Worm (Caenorhabditis elegans) whole organism, L2 larva: ENCODE results near the gene aakg-1.

ENCODE experiments used
- C34F6.9 ChIP-seq: fragments of 150-350 bp; optimal IDR thresholded peaks from 2 replicates; lab custom pipeline; 2014; ENCODE audit warnings: missing biosample characterization, missing genetic modification characterization
- F13H6.1 ChIP-seq: sonication (generic microtip); optimal IDR thresholded peaks from 2 replicates; lab custom pipeline; 2016; ENCODE audit warnings: missing genetic modification characterization, missing compliant biosample characterization
- R02D3.7 ChIP-seq: fragments of 150-350 bp; optimal IDR thresholded peaks from 2 replicates; lab custom pipeline; 2014; ENCODE audit warnings: missing biosample characterization, missing genetic modification characterization
- Y55F3AM.14 ChIP-seq: fragments of 200-800 bp; sonication (Bioruptor generic); optimal IDR thresholded peaks from 2 replicates; lab custom pipeline; 2018; ENCODE audit warnings: mild to moderate bottlenecking, missing genetic modification characterization, missing compliant biosample characterization
- ZK546.5 ChIP-seq: sonication (generic microtip); optimal IDR thresholded peaks from 2 replicates; lab custom pipeline; 2017; ENCODE audit warnings: missing biosample characterization, missing genetic modification characterization
- alr-1 ChIP-seq: fragments of 150-350 bp; optimal IDR thresholded peaks from 2 replicates; lab custom pipeline; 2014; ENCODE audit warnings: missing biosample characterization, missing genetic modification characterization
- aly-2 ChIP-seq: fragments of 150-350 bp; optimal IDR thresholded peaks from 2 replicates; lab custom pipeline; 2014; ENCODE audit warnings: missing biosample characterization, missing genetic modification characterization
- ama-1 ChIP-seq: fragments of 150-350 bp; optimal IDR thresholded peaks from 2 replicates; lab custom pipeline; 2018; ENCODE audit warnings: inconsistent platforms
- blmp-1 ChIP-seq: sonication (generic microtip); optimal IDR thresholded peaks from 2 replicates; lab custom pipeline; 2017; ENCODE audit warnings: missing genetic modification characterization, mild to moderate bottlenecking, missing compliant biosample characterization, antibody characterized with exemption, moderate library complexity; ENCODE audit not compliant: insufficient read depth
- ceh-16 ChIP-seq: fragments of 150-350 bp; optimal IDR thresholded peaks from 2 replicates; lab custom pipeline; 2014; ENCODE audit warnings: missing biosample characterization, missing genetic modification characterization
- crh-2 ChIP-seq: sonication (generic microtip); optimal IDR thresholded peaks from 2 replicates; lab custom pipeline; 2017; ENCODE audit warnings: missing biosample characterization, missing genetic modification characterization
- egl-27 ChIP-seq: sonication (generic microtip); optimal IDR thresholded peaks from 3 replicates; lab custom pipeline; 2017; ENCODE audit warnings: missing biosample characterization, missing genetic modification reagents, missing genetic modification characterization
- elt-1 ChIP-seq: fragments of 150-350 bp; optimal IDR thresholded peaks from 2 replicates; lab custom pipeline; 2014; ENCODE audit warnings: missing biosample characterization, missing genetic modification characterization
- elt-3 ChIP-seq: sonication (generic microtip); optimal IDR thresholded peaks from 2 replicates; lab custom pipeline; 2017; ENCODE audit warnings: missing biosample characterization, missing genetic modification characterization
- fos-1 ChIP-seq: fragments of 150-350 bp; optimal IDR thresholded peaks from 2 replicates; lab custom pipeline; 2014; ENCODE audit warnings: missing biosample characterization, missing genetic modification characterization
- gmeb-1 ChIP-seq: fragments of 150-350 bp; optimal IDR thresholded peaks from 2 replicates; lab custom pipeline; 2014; ENCODE audit warnings: missing biosample characterization, missing genetic modification characterization
- lin-11 ChIP-seq: fragments of 150-350 bp; sonication (generic microtip); optimal IDR thresholded peaks from 2 replicates; lab custom pipeline; 2014; ENCODE audit warnings: missing biosample characterization, missing genetic modification characterization, inconsistent platforms, mixed read lengths
- lin-13 ChIP-seq: fragments of 150-350 bp; optimal IDR thresholded peaks from 2 replicates; lab custom pipeline; 2014; ENCODE audit warnings: missing biosample characterization, missing genetic modification reagents, missing genetic modification characterization
- lin-39 ChIP-seq: fragments of 150-350 bp; optimal IDR thresholded peaks from 2 replicates; lab custom pipeline; 2014; ENCODE audit warnings: missing biosample characterization, missing genetic modification reagents, missing genetic modification characterization
- lsy-2 ChIP-seq, 2 experiments: fragments of 150-350 bp in 1 of 2; sonication (generic microtip) in 1 of 2; optimal IDR thresholded peaks; 2 replicates each; lab custom pipeline; 2014 to 2017; ENCODE audit warnings: missing biosample characterization in 2 of 2, missing genetic modification characterization in 2 of 2
- mab-5 ChIP-seq: fragments of 150-350 bp; optimal IDR thresholded peaks from 2 replicates; lab custom pipeline; 2014; ENCODE audit warnings: missing biosample characterization, missing genetic modification characterization
- mbf-1 ChIP-seq: sonication (generic microtip); optimal IDR thresholded peaks from 2 replicates; lab custom pipeline; 2017; ENCODE audit warnings: missing biosample characterization, missing genetic modification characterization
- mdl-1 ChIP-seq, 2 experiments: fragments of 150-350 bp in 1 of 2; sonication (generic microtip) in 1 of 2; optimal IDR thresholded peaks; 2 replicates each; lab custom pipeline; 2017; ENCODE audit warnings: missing biosample characterization in 2 of 2, missing genetic modification characterization in 2 of 2
- nhr-10 ChIP-seq: sonication (generic microtip); optimal IDR thresholded peaks from 2 replicates; lab custom pipeline; 2017; ENCODE audit warnings: missing biosample characterization, missing genetic modification characterization
- nhr-11 ChIP-seq: fragments of 150-350 bp; optimal IDR thresholded peaks from 2 replicates; lab custom pipeline; 2014; ENCODE audit warnings: missing biosample characterization, missing genetic modification characterization
- nhr-12 ChIP-seq: fragments of 150-350 bp; optimal IDR thresholded peaks from 2 replicates; lab custom pipeline; 2014; ENCODE audit warnings: missing biosample characterization, missing genetic modification characterization
- nhr-129 ChIP-seq: fragments of 150-350 bp; optimal IDR thresholded peaks from 2 replicates; lab custom pipeline; 2014; ENCODE audit warnings: missing biosample characterization, missing genetic modification characterization
- nhr-21 ChIP-seq: fragments of 150-350 bp; optimal IDR thresholded peaks from 2 replicates; lab custom pipeline; 2014; ENCODE audit warnings: missing biosample characterization, missing genetic modification characterization
- nhr-23 ChIP-seq: fragments of 150-350 bp; optimal IDR thresholded peaks from 2 replicates; lab custom pipeline; 2014; ENCODE audit warnings: missing biosample characterization, missing genetic modification reagents, missing genetic modification characterization
- nhr-25 ChIP-seq: fragments of 150-350 bp; sonication (generic microtip); optimal IDR thresholded peaks from 3 replicates; lab custom pipeline; 2014; ENCODE audit warnings: missing biosample characterization, missing genetic modification characterization
- nhr-6 ChIP-seq: fragments of 150-350 bp; optimal IDR thresholded peaks from 2 replicates; lab custom pipeline; 2014; ENCODE audit warnings: missing biosample characterization, missing genetic modification characterization
- nhr-77 ChIP-seq: fragments of 150-350 bp; optimal IDR thresholded peaks from 2 replicates; lab custom pipeline; 2014; ENCODE audit warnings: missing biosample characterization, missing genetic modification characterization
- peb-1 ChIP-seq: fragments of 150-350 bp; optimal IDR thresholded peaks from 2 replicates; lab custom pipeline; 2014; ENCODE audit warnings: missing biosample characterization, missing genetic modification characterization
- sem-4 ChIP-seq: fragments of 150-350 bp; optimal IDR thresholded peaks from 2 replicates; lab custom pipeline; 2014; ENCODE audit warnings: missing biosample characterization, missing genetic modification reagents, missing genetic modification characterization
- skn-1 ChIP-seq: sonication (generic microtip); optimal IDR thresholded peaks from 2 replicates; lab custom pipeline; 2017; ENCODE audit warnings: missing biosample characterization, missing genetic modification characterization
- sma-3 ChIP-seq: sonication (generic microtip); optimal IDR thresholded peaks from 2 replicates; lab custom pipeline; 2016; ENCODE audit warnings: missing genetic modification reagents, missing genetic modification characterization, missing compliant biosample characterization
- sma-9 ChIP-seq, 2 experiments: fragments of 150-350 bp in 1 of 2; sonication (generic microtip) in 1 of 2; optimal IDR thresholded peaks; 2 replicates each; lab custom pipeline; 2014 to 2016; ENCODE audit warnings: missing genetic modification characterization in 2 of 2, mild to moderate bottlenecking in 1 of 2, missing biosample characterization in 1 of 2, missing compliant biosample characterization in 1 of 2, missing genetic modification reagents in 1 of 2, moderate library complexity in 1 of 2
- snpc-4 ChIP-seq: fragments of 150-350 bp; optimal IDR thresholded peaks from 2 replicates; lab custom pipeline; 2014; ENCODE audit warnings: missing biosample characterization, missing genetic modification characterization
- unc-39 ChIP-seq: fragments of 150-350 bp; optimal IDR thresholded peaks from 2 replicates; lab custom pipeline; 2014; ENCODE audit warnings: missing biosample characterization, missing genetic modification characterization
- unc-55 ChIP-seq: fragments of 150-350 bp; sonication (generic microtip); optimal IDR thresholded peaks from 3 replicates; lab custom pipeline; 2014; ENCODE audit warnings: missing biosample characterization, missing genetic modification reagents, missing genetic modification characterization
- unc-62 ChIP-seq: fragments of 150-350 bp; optimal IDR thresholded peaks from 2 replicates; lab custom pipeline; 2014; ENCODE audit warnings: missing biosample characterization, missing genetic modification reagents, missing genetic modification characterization
- zag-1 ChIP-seq: fragments of 150-350 bp; optimal IDR thresholded peaks from 2 replicates; lab custom pipeline; 2014; ENCODE audit warnings: missing biosample characterization, missing genetic modification characterization
- ztf-1 ChIP-seq: fragments of 200-800 bp; sonication (Bioruptor generic); conservative IDR thresholded peaks from 2 replicates; pipeline ENCODE4 v1.3.6; 2022; ENCODE audit warnings: missing genetic modification characterization, missing compliant biosample characterization
- ztf-11 ChIP-seq: sonication (generic microtip); optimal IDR thresholded peaks from 2 replicates; lab custom pipeline; 2017; ENCODE audit warnings: missing biosample characterization, missing genetic modification characterization
- ztf-4 ChIP-seq: fragments of 150-350 bp; optimal IDR thresholded peaks from 2 replicates; lab custom pipeline; 2014; ENCODE audit warnings: missing biosample characterization, missing genetic modification characterization

Gene aakg-1

DNA sequence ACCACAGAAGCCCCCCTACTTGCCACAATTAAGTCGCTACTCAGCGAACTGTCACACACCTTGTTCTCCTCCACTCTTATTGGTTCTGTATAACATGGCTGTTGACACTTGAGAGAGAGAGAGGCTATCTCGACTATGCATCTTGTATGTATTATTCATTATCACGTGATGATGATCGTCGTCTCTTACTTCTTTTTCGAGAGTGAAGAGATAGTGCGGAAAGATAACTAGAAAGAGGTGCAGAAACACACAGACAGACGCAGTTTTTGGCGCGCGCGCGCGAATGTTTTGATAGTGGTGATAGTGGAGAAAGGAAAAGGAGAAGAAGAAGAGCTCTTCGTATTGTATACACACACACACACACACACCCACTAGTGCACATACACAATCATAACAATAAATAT lies 41.8 kb upstream of the aakg-1 start (continued):
- no peak for TF ChIP-seq Y55F3AM.14
- no peak for TF ChIP-seq snpc-4 (tag; lab: Kevin White, UChicago)
- TF ChIP-seq lin-13 (GFP tag; lab: Kevin White, UChicago), result peak; percentile 32

- TF ChIP-seq nhr-129 (tag; lab: Kevin White, UChicago) (peak; percentile 2), sma-3 (GFP tag; lab: Kevin White, UChicago) (no peak), ztf-4 (peak; percentile 22), snpc-4 (tag; lab: Kevin White, UChicago) (no peak), lin-11 (tag; lab: Kevin White, UChicago) (peak; percentile 16), ztf-11 (tag; lab: Kevin White, UChicago) (no peak), F13H6.1 (tag; lab: Kevin White, UChicago) (peak; percentile 2), C34F6.9 (peak; percentile 33), unc-55 (GFP tag; lab: Kevin White, UChicago) (no peak), ama-1 (no peak), lin-13 (GFP tag; lab: Kevin White, UChicago) (no peak), nhr-21 (tag; lab: Kevin White, UChicago) (peak; percentile 12), mab-5 (no peak), ztf-1 (GFP tag; lab: Robert Waterston, UW) (0 out of 2 replicates have a peak, but pooled peaks have one; percentile 81)
Measured at ce11 chrIII:12615859-12616439, 40.7 kb upstream of the aakg-1 start.

DNA sequence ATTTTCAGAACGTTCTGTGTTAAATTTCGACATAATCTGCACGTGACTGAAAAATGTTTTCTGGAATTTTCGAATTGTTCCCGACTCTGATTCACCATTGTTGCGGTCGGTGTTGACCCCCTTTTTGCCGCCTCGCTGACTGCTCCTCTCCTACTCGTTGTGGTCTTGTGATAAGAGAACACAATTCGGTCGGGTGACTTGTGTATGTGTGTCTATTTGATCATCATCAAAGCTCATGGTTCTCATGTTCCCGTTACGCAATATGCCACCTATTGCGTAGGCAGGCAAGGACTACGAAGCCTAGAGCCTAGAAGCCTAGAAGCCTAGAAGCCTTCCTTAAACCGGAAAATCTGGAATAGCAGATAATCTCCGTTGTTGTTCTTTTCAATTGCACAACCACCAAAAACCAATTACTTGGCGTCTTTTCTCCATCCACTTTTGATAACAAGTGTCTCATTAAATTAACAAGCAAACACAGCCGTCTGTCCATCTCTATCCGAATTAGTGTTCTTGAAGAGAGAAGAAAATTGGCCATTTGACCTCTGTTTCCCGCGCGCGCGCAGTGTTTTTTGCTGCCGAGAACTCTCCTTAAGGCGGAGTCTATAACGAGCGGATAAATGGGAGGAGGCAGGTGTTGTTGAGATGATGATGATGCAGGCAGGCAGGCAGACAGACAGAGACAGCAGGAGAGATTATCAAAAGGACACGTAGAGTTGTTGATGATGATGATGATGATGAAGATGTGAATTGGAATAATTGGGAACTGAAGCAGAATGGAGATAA lies 39.7 kb upstream of the aakg-1 start:
- TF ChIP-seq unc-62 (GFP tag; lab: Kevin White, UChicago) (no peak), nhr-23 (tag; lab: Kevin White, UChicago) (no peak), nhr-129 (tag; lab: Kevin White, UChicago) (peak; percentile 79), ztf-4 (peak; percentile 9), ztf-11 (tag; lab: Kevin White, UChicago) (no peak), aly-2 (tag; lab: Kevin White, UChicago) (no peak), ZK546.5 (tag; lab: Kevin White, UChicago) (no peak), snpc-4 (tag; lab: Kevin White, UChicago) (no peak), ama-1 (peak; percentile 82), nhr-25 (tag; lab: Kevin White, UChicago) (peak; percentile 54), lin-13 (GFP tag; lab: Kevin White, UChicago) (no peak), ztf-1 (GFP tag; lab: Robert Waterston, UW) (no peak), lin-39 (no peak), zag-1 (no peak), mdl-1 (tag; optimal IDR thresholded peaks at IDR 0.05; lab: Kevin White, UChicago) (peak in 1 of 2 experiments; percentile 28), C34F6.9 (peak; percentile 38), nhr-6 (tag; lab: Kevin White, UChicago) (no peak), nhr-11 (tag; lab: Kevin White, UChicago) (no peak), egl-27 (tag; lab: Kevin White, UChicago) (no peak), nhr-77 (tag; lab: Kevin White, UChicago) (no peak), nhr-10 (tag; lab: Kevin White, UChicago) (no peak), lsy-2 (tag; optimal IDR thresholded peaks at IDR 0.05; lab: Kevin White, UChicago) (peak; percentile 38 to 57), ceh-16 (tag; lab: Kevin White, UChicago) (peak; percentile 20), nhr-21 (tag; lab: Kevin White, UChicago) (peak; percentile 38), nhr-12 (tag; lab: Kevin White, UChicago) (no peak), unc-55 (GFP tag; lab: Kevin White, UChicago) (no peak), alr-1 (no peak), sma-3 (GFP tag; lab: Kevin White, UChicago) (peak; percentile 82), mbf-1 (no peak), unc-39 (no peak), sma-9 (GFP tag; optimal IDR thresholded peaks at IDR 0.05; lab: Kevin White, UChicago) (peak; percentile 86), sma-9 (tag; optimal IDR thresholded peaks at IDR 0.05; lab: Kevin White, UChicago) (no peak), R02D3.7 (no peak), crh-2 (tag; lab: Kevin White, UChicago) (peak; percentile 50), peb-1 (tag; lab: Kevin White, UChicago) (no peak), lin-11 (tag; lab: Kevin White, UChicago) (peak; percentile 6), gmeb-1 (tag; lab: Kevin White, UChicago) (peak; percentile 57), elt-3 (tag; lab: Kevin White, UChicago) (no peak), mab-5 (no peak), sem-4 (tag; lab: Kevin White, UChicago) (peak; percentile 73), fos-1 (tag; lab: Kevin White, UChicago) (peak; percentile 91), blmp-1 (tag; lab: Kevin White, UChicago) (no peak), Y55F3AM.14 (no peak), F13H6.1 (tag; lab: Kevin White, UChicago) (peak; percentile 43), skn-1 (no peak), elt-1 (tag; lab: Kevin White, UChicago) (no peak)
